Worm (Caenorhabditis elegans): ENCODE results near the gene W06G6.2.
"Not testable (repeated sequence)": the region's sequence is repeated elsewhere in the genome, so short reads cannot be mapped to it uniquely, and the experiment has no call there.

Gene W06G6.2

DNA sequence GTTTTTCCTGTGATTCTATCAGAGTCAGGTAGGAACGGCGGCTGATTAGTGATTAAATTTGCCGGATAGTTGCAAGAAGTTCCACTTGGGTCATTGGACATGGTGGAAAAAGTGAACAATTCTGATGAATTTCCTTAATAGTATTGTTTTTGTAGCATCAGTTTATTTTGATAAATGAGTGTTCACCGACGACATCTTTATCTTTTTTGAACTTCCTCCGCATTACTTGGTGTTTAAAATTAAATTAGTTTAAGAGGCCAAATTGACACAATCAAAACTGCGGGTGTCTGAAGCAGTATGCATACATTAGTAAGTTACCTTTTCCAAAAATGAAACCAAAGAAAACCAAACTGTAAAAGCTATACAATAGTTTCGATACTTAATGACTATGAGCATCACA, 20.1 kb downstream of the W06G6.2 start, which contains the start of gene W06G6.11:
W06G6.11 (minus strand) TSS at position 101 of the 400 bp plus-strand sequence.
- TF ChIP-seq lin-13, mab-5, M03D4.4 (tag; optimal IDR thresholded peaks at IDR 0.05): not testable (repeated sequence)

ce11 chrV:16654242-16654641, 25.2 kb downstream of the W06G6.2 start, which contains the start of gene W06G6.15:
TSS of gene W06G6.15 (plus strand) at chrV:16654542.
- not testable (repeated sequence) for TF ChIP-seq ceh-43 (GFP tag; optimal IDR thresholded peaks at IDR 0.05); pha-4 (tag; optimal IDR thresholded peaks at IDR 0.05); cnd-1 (tag; optimal IDR thresholded peaks at IDR 0.05)

DNA sequence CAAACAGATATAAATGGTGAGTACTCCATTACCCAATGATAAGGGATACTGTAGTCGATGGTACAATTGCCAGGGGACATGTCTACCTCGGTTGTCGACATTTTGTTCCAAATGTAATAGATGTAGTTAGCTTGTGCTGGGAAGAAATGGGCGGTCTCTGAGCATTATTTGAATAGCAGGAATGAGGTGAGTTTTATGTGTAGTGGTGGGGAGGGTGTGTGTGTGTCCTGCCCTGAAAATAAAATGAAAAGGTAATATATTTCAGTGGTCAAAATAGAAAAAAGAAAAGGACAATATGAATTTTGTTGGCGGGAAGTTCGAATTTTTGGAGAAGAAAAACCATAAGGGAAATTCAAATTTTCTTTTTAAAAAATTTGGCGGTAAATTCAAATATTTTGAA, 31.7 kb downstream of the W06G6.2 start, which contains the start of gene Y70C5B.2:
Y70C5B.2 (minus strand) TSS at position 101 of the 400 bp plus-strand sequence.
- not testable (repeated sequence) for TF ChIP-seq blmp-1, mab-5, pha-4 (tag; optimal IDR thresholded peaks at IDR 0.05)

DNA sequence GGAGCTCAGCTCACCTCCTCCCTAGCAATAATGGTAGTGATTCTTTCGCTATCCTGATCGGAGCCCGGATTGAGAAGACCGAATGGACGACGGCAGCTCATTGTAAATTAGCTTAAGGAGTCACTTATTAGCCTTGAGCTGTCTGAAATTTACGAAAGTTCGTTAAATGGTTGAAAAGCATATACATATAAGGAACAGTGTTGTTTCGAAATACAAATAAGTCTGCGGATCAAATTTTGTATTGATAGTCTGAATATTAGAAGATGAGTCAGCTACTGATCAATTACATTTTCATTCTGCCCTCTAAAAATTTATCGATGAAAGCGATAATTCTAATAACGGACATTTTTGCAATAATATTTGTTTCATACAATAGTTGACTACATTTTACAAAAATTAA, 37.6 kb downstream of the W06G6.2 start, which contains the start of gene F14F8.14:
F14F8.14 (minus strand) TSS at position 101 of the 400 bp plus-strand sequence.
- TF ChIP-seq ceh-43 (GFP tag; optimal IDR thresholded peaks at IDR 0.05) (no peak), mls-2 (tag; optimal IDR thresholded peaks at IDR 0.05) (no peak), tbx-8 (GFP tag; optimal IDR thresholded peaks at IDR 0.05) (no peak), nhr-237 (tag; optimal IDR thresholded peaks at IDR 0.05) (no peak), sptf-1 (tag; optimal IDR thresholded peaks at IDR 0.05) (no peak), unc-120 (tag; optimal IDR thresholded peaks at IDR 0.05; ENCODE audit: poor library complexity, severe bottlenecking) (no peak), pha-4 (tag; optimal IDR thresholded peaks at IDR 0.05) (no peak), lin-32 (GFP tag; optimal IDR thresholded peaks at IDR 0.05) (no peak), lin-13 (tag; optimal IDR thresholded peaks at IDR 0.05) (no peak), nhr-12 (tag; optimal IDR thresholded peaks at IDR 0.05) (no peak), nhr-76 (tag; optimal IDR thresholded peaks at IDR 0.05) (no peak), hlh-1 (tag; optimal IDR thresholded peaks at IDR 0.05) (no peak), cnd-1 (tag; optimal IDR thresholded peaks at IDR 0.05) (no peak)

DNA sequence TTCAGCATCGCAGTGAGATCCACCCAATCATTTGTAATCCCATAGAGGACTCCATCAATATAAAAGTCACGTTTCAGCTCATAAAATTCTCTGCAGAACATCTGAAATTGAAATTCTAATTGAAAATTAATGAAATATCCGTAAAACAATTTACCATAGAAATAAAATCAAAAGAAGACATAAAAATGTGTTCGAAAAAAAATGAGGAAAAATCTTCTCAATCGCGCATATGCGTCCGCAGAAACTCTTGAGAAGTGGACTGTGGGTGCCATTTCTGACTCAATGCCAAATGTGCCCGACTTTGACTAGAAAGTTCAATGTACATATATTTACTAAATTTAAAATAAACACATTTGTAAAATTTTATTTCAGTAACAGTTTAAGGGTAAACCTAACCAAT, 39.4 kb downstream of the W06G6.2 start, which contains the start of gene F14F8.9:
F14F8.9 (minus strand) TSS at position 101 of the 400 bp plus-strand sequence.
- TF ChIP-seq hlh-1 (tag; optimal IDR thresholded peaks at IDR 0.05) (no peak), drap-1 (GFP tag; optimal IDR thresholded peaks at IDR 0.05) (no peak), bed-3 (GFP tag; optimal IDR thresholded peaks at IDR 0.05) (no peak), nhr-237 (tag; optimal IDR thresholded peaks at IDR 0.05) (no peak), mab-5 (tag; optimal IDR thresholded peaks at IDR 0.05) (no peak), ceh-43 (GFP tag; optimal IDR thresholded peaks at IDR 0.05) (no peak), pha-4 (tag; optimal IDR thresholded peaks at IDR 0.05) (no peak), elt-3 (tag; optimal IDR thresholded peaks at IDR 0.05) (no peak), cnd-1 (tag; optimal IDR thresholded peaks at IDR 0.05) (no peak), ztf-11 (tag; optimal IDR thresholded peaks at IDR 0.05) (no peak), blmp-1 (tag; optimal IDR thresholded peaks at IDR 0.05) (no peak), lsy-2 (tag; optimal IDR thresholded peaks at IDR 0.05) (no peak)

DNA sequence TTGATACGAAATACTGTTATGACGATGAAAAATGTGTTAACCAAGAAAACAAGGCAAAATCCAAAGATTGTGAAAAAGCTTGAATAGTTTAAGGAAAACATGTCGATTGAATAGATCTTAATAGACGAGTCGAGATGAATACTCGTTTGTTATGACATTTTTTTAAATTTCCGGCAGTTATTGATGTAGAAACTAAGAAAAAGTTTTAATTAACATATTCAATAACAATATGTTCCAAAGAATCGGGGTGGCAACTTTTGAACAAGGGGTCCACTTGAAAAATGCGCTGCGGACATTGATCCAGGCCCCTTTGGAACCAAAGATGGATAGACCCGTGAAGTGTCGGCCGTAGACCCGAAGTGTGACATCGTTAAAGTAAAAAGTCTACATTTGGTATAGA, 42.1 kb downstream of the W06G6.2 start, which contains the start of gene str-61:
str-61 (minus strand) TSS at position 101 of the 400 bp plus-strand sequence.
- no peak for TF ChIP-seq blmp-1 (tag; optimal IDR thresholded peaks at IDR 0.05)
- no peak for TF ChIP-seq M03D4.4 (tag; optimal IDR thresholded peaks at IDR 0.05)
- no peak for TF ChIP-seq ztf-11 (tag; optimal IDR thresholded peaks at IDR 0.05)
- TF ChIP-seq mab-5 (tag; optimal IDR thresholded peaks at IDR 0.05) = no peak
- no peak for TF ChIP-seq lin-32 (GFP tag; optimal IDR thresholded peaks at IDR 0.05)
- no peak for TF ChIP-seq unc-62 (GFP tag; optimal IDR thresholded peaks at IDR 0.05)
- no peak for TF ChIP-seq hlh-1 (tag; optimal IDR thresholded peaks at IDR 0.05)
- no peak for TF ChIP-seq mep-1 (tag; optimal IDR thresholded peaks at IDR 0.05)
- no peak for TF ChIP-seq ces-1 (GFP tag; optimal IDR thresholded peaks at IDR 0.05)
- TF ChIP-seq mls-2 (tag; optimal IDR thresholded peaks at IDR 0.05) = no peak
- TF ChIP-seq elt-3 (tag; optimal IDR thresholded peaks at IDR 0.05) = no peak
- no peak for TF ChIP-seq nhr-76 (tag; optimal IDR thresholded peaks at IDR 0.05)
- TF ChIP-seq lsy-2 (tag; optimal IDR thresholded peaks at IDR 0.05) = no peak
- no peak for TF ChIP-seq sptf-1 (tag; optimal IDR thresholded peaks at IDR 0.05)
- TF ChIP-seq flh-1 (GFP tag; optimal IDR thresholded peaks at IDR 0.05) = no peak
- TF ChIP-seq nhr-2 (tag; optimal IDR thresholded peaks at IDR 0.05) = no peak
- TF ChIP-seq ceh-39 (tag; optimal IDR thresholded peaks at IDR 0.05) = no peak
